Fruit fly (Drosophila melanogaster): ENCODE measurements around the gene CG4617.

Gene CG4617

dm6 chrX:7097071-7097858 is 7.0 kb downstream of the CG4617 start (continued):
- TF ChIP-seq CG8632 (GFP tag; optimal IDR thresholded peaks at IDR 0.05) (peak; percentile 13), Ets96B (tag; optimal IDR thresholded peaks at IDR 0.05) (peak; percentile 45), fkh (GFP tag; optimal IDR thresholded peaks at IDR 0.05) (no peak), CG11902 (GFP tag; optimal IDR thresholded peaks at IDR 0.05) (no peak), Eip75B (GFP tag; optimal IDR thresholded peaks at IDR 0.05) (no peak), CG4318 (GFP tag; optimal IDR thresholded peaks at IDR 0.05) (no peak), svp (GFP tag) (peak; percentile 43), acj6 (GFP tag; optimal IDR thresholded peaks at IDR 0.05) (no peak), CG11762 (GFP tag; optimal IDR thresholded peaks at IDR 0.05; ENCODE audit: insufficient read depth) (no peak), OdsH (GFP tag; optimal IDR thresholded peaks at IDR 0.05) (peak; percentile 24), CG3032 (tag; optimal IDR thresholded peaks at IDR 0.05) (peak; percentile 14), CG15336 (GFP tag; IDR thresholded peaks at IDR 0.05) (0 out of 2 replicates have a peak, but pooled peaks have one; percentile 43), Lpt (GFP tag; optimal IDR thresholded peaks at IDR 0.05) (peak; percentile 52), CG8119 (GFP tag; IDR thresholded peaks at IDR 0.05) (peak; percentile 46; the same call in 1 of the 3 replicates), Hr4 (GFP tag; optimal IDR thresholded peaks at IDR 0.05) (no peak), fd85E (GFP tag; optimal IDR thresholded peaks at IDR 0.05) (no peak), CG9139 (GFP tag; optimal IDR thresholded peaks at IDR 0.05) (peak; percentile 41), CG6792 (GFP tag; optimal IDR thresholded peaks at IDR 0.05) (no peak), CG16779 (tag; optimal IDR thresholded peaks at IDR 0.05) (no peak), CG32006 (GFP tag; optimal IDR thresholded peaks at IDR 0.05) (peak; percentile 44), Eip93F (GFP tag; optimal IDR thresholded peaks at IDR 0.05) (peak; percentile 54), CG34406 (GFP tag; optimal IDR thresholded peaks at IDR 0.05) (no peak), ss (GFP tag; optimal IDR thresholded peaks at IDR 0.05) (peak; percentile 73 to 82), CG7368 (GFP tag; optimal IDR thresholded peaks at IDR 0.05) (no peak), CG3919 (GFP tag; optimal IDR thresholded peaks at IDR 0.05) (peak; percentile 3), CG6854 (GFP tag; optimal IDR thresholded peaks at IDR 0.05) (no peak), Blimp-1 (GFP tag; optimal IDR thresholded peaks at IDR 0.05) (no peak), Sox15 (GFP tag; optimal IDR thresholded peaks at IDR 0.05) (no peak), Hr39 (GFP tag; optimal IDR thresholded peaks at IDR 0.05) (no peak)

- TF ChIP-seq Hr38 (GFP tag; optimal IDR thresholded peaks at IDR 0.05): no peak
- peak; percentile 87 for TF ChIP-seq Eip78C (GFP tag)
- peak; percentile 85 for TF ChIP-seq Met (GFP tag; optimal IDR thresholded peaks at IDR 0.05)
- TF ChIP-seq CG16779 (tag; optimal IDR thresholded peaks at IDR 0.05): peak; percentile 41
- TF ChIP-seq CG15336 (GFP tag; IDR thresholded peaks at IDR 0.05): no peak; the same call in 1 of the 2 replicates
- no peak for TF ChIP-seq dac (GFP tag; optimal IDR thresholded peaks at IDR 0.05)
- TF ChIP-seq achi (GFP tag; optimal IDR thresholded peaks at IDR 0.05): peak; percentile 72
- TF ChIP-seq svp (GFP tag): peak; percentile 91
- peak; percentile 51 for TF ChIP-seq CG3919 (GFP tag; optimal IDR thresholded peaks at IDR 0.05)
- peak; percentile 79 for TF ChIP-seq CG6808 (GFP tag; optimal IDR thresholded peaks at IDR 0.05)
- TF ChIP-seq Lpt (GFP tag; optimal IDR thresholded peaks at IDR 0.05): peak; percentile 26
- TF ChIP-seq CG8119 (GFP tag; IDR thresholded peaks at IDR 0.05): peak; percentile 58
- TF ChIP-seq CG31627 (GFP tag; optimal IDR thresholded peaks at IDR 0.05): peak; percentile 83
- peak; percentile 51 for TF ChIP-seq eg (GFP tag; IDR thresholded peaks at IDR 0.05)
- peak; percentile 61 for TF ChIP-seq CG11902 (GFP tag; optimal IDR thresholded peaks at IDR 0.05)
- TF ChIP-seq Eip93F (GFP tag; optimal IDR thresholded peaks at IDR 0.05): no peak
- TF ChIP-seq esn (GFP tag; optimal IDR thresholded peaks at IDR 0.05): peak; percentile 86
- TF ChIP-seq CG6163 (GFP tag; IDR thresholded peaks at IDR 0.05): peak; percentile 68
- peak; percentile 76 for TF ChIP-seq fd59A (GFP tag; optimal IDR thresholded peaks at IDR 0.05)
- TF ChIP-seq Sox15 (GFP tag; optimal IDR thresholded peaks at IDR 0.05): peak; percentile 53
- 0 out of 2 replicates have a peak, but pooled peaks have one; percentile 15 for TF ChIP-seq CG11294 (GFP tag; IDR thresholded peaks at IDR 0.05)
- peak; percentile 77 for TF ChIP-seq Smox (GFP tag; optimal IDR thresholded peaks at IDR 0.05)
- no peak for TF ChIP-seq fd85E (GFP tag; optimal IDR thresholded peaks at IDR 0.05)
- peak; percentile 77 for TF ChIP-seq CG8632 (GFP tag; optimal IDR thresholded peaks at IDR 0.05)
- TF ChIP-seq CG34406 (GFP tag; optimal IDR thresholded peaks at IDR 0.05): peak; percentile 64
- TF ChIP-seq CG4318 (GFP tag; optimal IDR thresholded peaks at IDR 0.05): peak; percentile 12
- peak; percentile 67 for TF ChIP-seq fkh (GFP tag; optimal IDR thresholded peaks at IDR 0.05)
- TF ChIP-seq Eip75B (GFP tag; optimal IDR thresholded peaks at IDR 0.05): peak; percentile 78
- TF ChIP-seq topi (GFP tag; optimal IDR thresholded peaks at IDR 0.05): peak; percentile 83
- TF ChIP-seq CG32006 (GFP tag; optimal IDR thresholded peaks at IDR 0.05): peak; percentile 68
- peak; percentile 74 for TF ChIP-seq Sox102F (GFP tag; optimal IDR thresholded peaks at IDR 0.05)
- peak; percentile 71 for TF ChIP-seq dsx (GFP tag; optimal IDR thresholded peaks at IDR 0.05; ENCODE audit: poor library complexity, severe bottlenecking)
- peak; percentile 78 for TF ChIP-seq CG3032 (tag; optimal IDR thresholded peaks at IDR 0.05)
- peak; percentile 69 for TF ChIP-seq CG1621 (tag; optimal IDR thresholded peaks at IDR 0.05)
Observed at dm6 chrX:7096495-7096995, 7.7 kb downstream of the CG4617 start.

Measured in whole organism, prepupa.